Worm (Caenorhabditis elegans): ENCODE measurements around the gene fbxa-30.

ce11 chrIII:1249111-1249583 lies 26.3 kb downstream of the fbxa-30 start, which contains the start of the genes fbxa-76 and fbxa-77:
- no peak for TF ChIP-seq elt-2 (tag; optimal IDR thresholded peaks at IDR 0.05)
- TF ChIP-seq madf-2 (tag; optimal IDR thresholded peaks at IDR 0.05), result no peak
- TF ChIP-seq ets-4 (tag; optimal IDR thresholded peaks at IDR 0.05), result no peak
- no peak for TF ChIP-seq fkh-10 (GFP tag; optimal IDR thresholded peaks at IDR 0.05)
- no peak for TF ChIP-seq hlh-13 (GFP tag; optimal IDR thresholded peaks at IDR 0.05)
- no peak for TF ChIP-seq ceh-2 (tag; optimal IDR thresholded peaks at IDR 0.05)
- no peak for TF ChIP-seq tbx-7 (tag; optimal IDR thresholded peaks at IDR 0.05)
- TF ChIP-seq pqm-1 (tag; optimal IDR thresholded peaks at IDR 0.05), result no peak
- TF ChIP-seq ama-1 (optimal IDR thresholded peaks at IDR 0.05), result no peak
- no peak for TF ChIP-seq hlh-8 (tag; optimal IDR thresholded peaks at IDR 0.05)

All from whole organism, late embryonic.